Worm (Caenorhabditis elegans): Measurements from ENCODE around the gene oac-56.

Gene oac-56

DNA sequence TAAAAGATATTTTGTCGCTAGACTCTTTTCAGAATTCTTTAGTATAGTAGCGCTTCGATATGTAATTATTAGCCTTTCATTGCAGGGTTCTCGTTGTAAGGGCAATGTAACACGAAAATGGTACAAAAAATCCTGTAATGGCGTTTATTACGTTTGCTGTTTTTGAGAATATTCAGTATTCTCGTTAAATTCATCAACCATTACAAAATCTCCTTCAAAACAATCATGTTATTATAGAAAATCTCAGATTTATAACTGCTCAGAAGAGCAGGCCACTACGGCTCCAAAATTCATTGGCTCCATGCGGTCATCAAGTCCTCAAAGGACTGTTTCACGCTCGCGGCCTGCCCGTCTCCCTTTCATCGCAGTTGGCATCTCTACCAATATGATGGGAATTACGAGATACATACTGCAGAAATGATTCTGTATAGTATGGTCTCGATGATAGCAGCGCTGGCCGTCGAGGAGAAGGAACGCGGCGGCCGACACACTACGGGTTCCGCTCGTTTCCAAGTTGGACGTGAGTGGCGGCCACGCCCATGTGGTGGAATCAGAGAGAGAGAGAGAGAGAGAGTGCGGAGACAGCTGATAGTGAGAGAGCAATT, 23.8 kb downstream of the oac-56 start (continued):
- TF ChIP-seq hmg-20 (GFP tag; IDR thresholded peaks at IDR 0.05) (peak; percentile 80), Y56A3A.18 (GFP tag; IDR thresholded peaks at IDR 0.05) (peak; percentile 96), ceh-58 (GFP tag; IDR thresholded peaks at IDR 0.05) (no peak), B0336.3 (GFP tag; IDR thresholded peaks at IDR 0.05) (peak; percentile 97), lin-26 (GFP tag; IDR thresholded peaks at IDR 0.05) (peak; percentile 98), ceh-79 (tag; optimal IDR thresholded peaks at IDR 0.05) (no peak), lag-1 (GFP tag; IDR thresholded peaks at IDR 0.05) (no peak), B0019.2 (GFP tag; conservative IDR thresholded peaks at IDR 0.05) (no peak), pha-4 (tag; optimal IDR thresholded peaks at IDR 0.05) (no peak), pbrm-1 (GFP tag; IDR thresholded peaks at IDR 0.05) (peak; percentile 99), mxl-1 (tag; optimal IDR thresholded peaks at IDR 0.05) (no peak), tlf-1 (GFP tag; optimal IDR thresholded peaks at IDR 0.05) (peak; percentile 65), rec-8 (tag; optimal IDR thresholded peaks at IDR 0.05) (peak in 1 of 2 experiments; percentile 7), ama-1 (optimal IDR thresholded peaks at IDR 0.05) (no peak), ama-1 (GFP tag; optimal IDR thresholded peaks at IDR 0.05) (no peak), mel-28 (tag; optimal IDR thresholded peaks at IDR 0.05; ENCODE audit: borderline replicate concordance) (no peak), ztf-25 (GFP tag; IDR thresholded peaks at IDR 0.05) (no peak), snpc-4 (GFP tag; optimal IDR thresholded peaks at IDR 0.05) (peak; percentile 98), snpc-4 (tag; optimal IDR thresholded peaks at IDR 0.05) (peak; percentile 99 to 100 (median 99)), dox-1 (GFP tag; IDR thresholded peaks at IDR 0.05) (peak; percentile 99), ceh-40 (GFP tag; IDR thresholded peaks at IDR 0.05) (0 out of 2 replicates have a peak, but pooled peaks have one; percentile 46), ZK185.1 (tag; optimal IDR thresholded peaks at IDR 0.05; ENCODE audit: poor library complexity, severe bottlenecking) (peak; percentile 61), hlh-26 (GFP tag; conservative IDR thresholded peaks at IDR 0.05) (no peak), Y67H2A.10 (GFP tag; conservative IDR thresholded peaks at IDR 0.05) (no peak), snpc-3.4 (tag; optimal IDR thresholded peaks at IDR 0.05) (peak; percentile 93), C06A6.2 (GFP tag; conservative IDR thresholded peaks at IDR 0.05) (peak; percentile 69; the same call in 1 of the 2 replicates), lir-1 (GFP tag; conservative IDR thresholded peaks at IDR 0.05) (peak; percentile 80), attf-3 (GFP tag; conservative IDR thresholded peaks at IDR 0.05) (peak; percentile 58), lin-54 (GFP tag; optimal IDR thresholded peaks at IDR 0.05) (peak; percentile 82), lsy-27 (tag; optimal IDR thresholded peaks at IDR 0.05; ENCODE audit: borderline replicate concordance, insufficient read depth) (peak; percentile 67), nhr-90 (tag; optimal IDR thresholded peaks at IDR 0.05) (peak; percentile 59), sdz-38 (tag; optimal IDR thresholded peaks at IDR 0.05) (no peak), unc-130 (GFP tag; optimal IDR thresholded peaks at IDR 0.05) (peak; percentile 33), him-1 (tag; optimal IDR thresholded peaks at IDR 0.05) (peak; percentile 87), aptf-3 (GFP tag; IDR thresholded peaks at IDR 0.05) (no peak), rpc-1 (optimal IDR thresholded peaks at IDR 0.05) (no peak), rpc-1 (tag; optimal IDR thresholded peaks at IDR 0.05) (no peak), B0035.1 (tag; optimal IDR thresholded peaks at IDR 0.05) (no peak), nhr-80 (tag; optimal IDR thresholded peaks at IDR 0.05) (peak; percentile 80), ztf-28 (GFP tag; IDR thresholded peaks at IDR 0.05) (0 out of 2 replicates have a peak, but pooled peaks have one; percentile 46), madf-10 (tag; optimal IDR thresholded peaks at IDR 0.05) (peak; percentile 65), bed-2 (GFP tag; IDR thresholded peaks at IDR 0.05) (peak; percentile 43; the same call in 1 of the 2 replicates), F39B2.1 (GFP tag; IDR thresholded peaks at IDR 0.05) (peak; percentile 45; the same call in 1 of the 2 replicates), madf-6 (GFP tag; IDR thresholded peaks at IDR 0.05) (peak; percentile 89), let-526 (GFP tag; IDR thresholded peaks at IDR 0.05) (no peak), attf-6 (GFP tag; IDR thresholded peaks at IDR 0.05) (peak; percentile 100), Y53G8AR.9 (GFP tag; conservative IDR thresholded peaks at IDR 0.05) (peak; percentile 90), egl-18 (GFP tag; IDR thresholded peaks at IDR 0.05) (0 out of 2 replicates have a peak, but pooled peaks have one; percentile 27), ceh-27 (GFP tag; optimal IDR thresholded peaks at IDR 0.05) (peak; percentile 74)

Measured in whole organism, young adult.